Worm (Caenorhabditis elegans) whole organism, L1 larva: ENCODE measurements around the gene gdi-1.

Experiments used
- aha-1 ChIP-seq: fragments of 150-350 bp; optimal IDR thresholded peaks from 2 replicates; lab custom pipeline; 2014; ENCODE audit warnings: missing biosample characterization, missing genetic modification characterization
- blmp-1 ChIP-seq: fragments of 150-350 bp; optimal IDR thresholded peaks from 2 replicates; lab custom pipeline; 2014; ENCODE audit warnings: missing biosample characterization, missing genetic modification characterization
- ceh-82 ChIP-seq, 3 experiments: fragments of 150-350 bp in 1 of 3; sonication (generic microtip) in 2 of 3; optimal IDR thresholded peaks; 2 replicates each; lab custom pipeline; 2014 to 2017; ENCODE audit warnings: missing biosample characterization in 3 of 3, missing genetic modification characterization in 3 of 3
- efl-1 ChIP-seq, 4 experiments: fragments of 150-350 bp; optimal IDR thresholded peaks in 3 of 4; peaks in 1 of 4; 1 replicate in 1 of 4; 2 replicates in 3 of 4; lab custom pipeline; 2014; ENCODE audit warnings: missing biosample characterization in 2 of 4, missing genetic modification characterization in 2 of 4, missing genetic modification reagents in 2 of 4
- jun-1 ChIP-seq: fragments of 150-350 bp; optimal IDR thresholded peaks from 2 replicates; lab custom pipeline; 2014; ENCODE audit warnings: missing biosample characterization, missing genetic modification reagents, missing genetic modification characterization
- lin-15B ChIP-seq: fragments of 150-350 bp; sonication (generic microtip); optimal IDR thresholded peaks from 3 replicates; lab custom pipeline; 2014; ENCODE audit warnings: missing biosample characterization, missing genetic modification characterization
- lin-39 ChIP-seq: fragments of 150-350 bp; optimal IDR thresholded peaks from 2 replicates; lab custom pipeline; 2014; ENCODE audit warnings: missing biosample characterization, missing genetic modification reagents, missing genetic modification characterization
- mdl-1 ChIP-seq, 2 experiments: fragments of 150-350 bp; optimal IDR thresholded peaks; 2 replicates each; lab custom pipeline; 2014 to 2017; ENCODE audit warnings: missing biosample characterization in 2 of 2, missing genetic modification characterization in 2 of 2, inconsistent platforms in 1 of 2
- sox-4 ChIP-seq: sonication (generic microtip); optimal IDR thresholded peaks from 2 replicates; lab custom pipeline; 2016; ENCODE audit warnings: missing genetic modification characterization, missing compliant biosample characterization
- unc-62 ChIP-seq: fragments of 150-350 bp; optimal IDR thresholded peaks from 2 replicates; lab custom pipeline; 2014; ENCODE audit warnings: missing biosample characterization, missing genetic modification reagents, missing genetic modification characterization

- TF ChIP-seq blmp-1 (tag; lab: Kevin White, UChicago) (peak; percentile 43), lin-15B (no peak), ceh-82 (tag; optimal IDR thresholded peaks at IDR 0.05; lab: Kevin White, UChicago) (peak in 2 of 3 experiments; percentile 46 to 59), jun-1 (tag; lab: Kevin White, UChicago) (no peak), unc-62 (no peak), aha-1 (tag; lab: Kevin White, UChicago) (no peak), lin-39 (tag; lab: Kevin White, UChicago) (no peak), mdl-1 (tag; optimal IDR thresholded peaks at IDR 0.05; lab: Kevin White, UChicago) (peak in 1 of 2 experiments; percentile 37), efl-1 (optimal IDR thresholded peaks at IDR 0.05; lab: Kevin White, UChicago) (peak; percentile 75 to 87), efl-1 (GFP tag; optimal IDR thresholded peaks at IDR 0.05 in 1 of 2; lab: Kevin White, UChicago) (peak; percentile 46 to 93), sox-4 (tag; lab: Kevin White, UChicago) (no peak)
Observed at ce11 chrIV:14786374-14787136, 6.1 kb downstream of the gdi-1 start, which contains the start of gene melo-1.
